Fruit fly (Drosophila melanogaster): ENCODE measurements around the gene Cftr.

Cftr gene

dm6 chr3R:24582669-24582995 lies 38.9 kb upstream of the Cftr start, which contains the start of gene REPTOR (continued):
- TF ChIP-seq Dip3 (GFP tag; optimal IDR thresholded peaks at IDR 0.05) (no peak), stc (GFP tag; IDR thresholded peaks at IDR 0.05) (no peak), ftz-f1 (GFP tag; optimal IDR thresholded peaks at IDR 0.05) (peak; percentile 25), CG1602 (GFP tag; optimal IDR thresholded peaks at IDR 0.05) (no peak), Hmr (GFP tag; optimal IDR thresholded peaks at IDR 0.05) (peak; percentile 68), CG4617 (GFP tag; optimal IDR thresholded peaks at IDR 0.05; ENCODE audit: borderline replicate concordance) (peak; percentile 51), ind (GFP tag; optimal IDR thresholded peaks at IDR 0.05) (peak; percentile 4), h (optimal IDR thresholded peaks at IDR 0.05) (no peak), z (GFP tag; IDR thresholded peaks at IDR 0.05) (no peak), en (GFP tag; optimal IDR thresholded peaks at IDR 0.05) (no peak), Dp (GFP tag; optimal IDR thresholded peaks at IDR 0.05) (peak; percentile 99), CG12155 (GFP tag; optimal IDR thresholded peaks at IDR 0.05) (peak; percentile 50), chif (GFP tag; optimal IDR thresholded peaks at IDR 0.05) (no peak), CG3995 (GFP tag; optimal IDR thresholded peaks at IDR 0.05) (peak; percentile 6), slou (GFP tag; optimal IDR thresholded peaks at IDR 0.05) (no peak), HLH54F (GFP tag; optimal IDR thresholded peaks at IDR 0.05) (no peak), Med (GFP tag) (peak; percentile 92), CG2875 (GFP tag; optimal IDR thresholded peaks at IDR 0.05) (no peak), pnt (GFP tag; optimal IDR thresholded peaks at IDR 0.05) (no peak), sisA (GFP tag; IDR thresholded peaks at IDR 0.05) (no peak), CG13296 (GFP tag; optimal IDR thresholded peaks at IDR 0.05) (peak; percentile 63), bab2 (GFP tag; optimal IDR thresholded peaks at IDR 0.05) (no peak), Mes4 (GFP tag; optimal IDR thresholded peaks at IDR 0.05) (no peak), pfk (GFP tag; optimal IDR thresholded peaks at IDR 0.05) (peak; percentile 38), CG11247 (GFP tag; IDR thresholded peaks at IDR 0.05) (no peak), jigr1 (GFP tag; IDR thresholded peaks at IDR 0.05) (no peak), schlank (tag; optimal IDR thresholded peaks at IDR 0.05) (no peak), gsb (GFP tag; IDR thresholded peaks at IDR 0.05) (no peak), pros (GFP tag; optimal IDR thresholded peaks at IDR 0.05) (no peak), CG10543 (GFP tag; optimal IDR thresholded peaks at IDR 0.05) (peak; percentile 75), CG12744 (GFP tag; optimal IDR thresholded peaks at IDR 0.05) (no peak), Trl (optimal IDR thresholded peaks at IDR 0.05) (no peak), Trl (GFP tag; optimal IDR thresholded peaks at IDR 0.05) (no peak), grau (tag; optimal IDR thresholded peaks at IDR 0.05) (peak; percentile 17), CG17802 (tag; optimal IDR thresholded peaks at IDR 0.05) (no peak), Xbp1 (GFP tag; optimal IDR thresholded peaks at IDR 0.05) (no peak), wor (GFP tag; IDR thresholded peaks at IDR 0.05) (no peak), Rfx (GFP tag; IDR thresholded peaks at IDR 0.05) (no peak), CG6272 (GFP tag; IDR thresholded peaks at IDR 0.05) (no peak), br (optimal IDR thresholded peaks at IDR 0.05) (no peak), dati (GFP tag; IDR thresholded peaks at IDR 0.05) (no peak), CHES-1-like (GFP tag; optimal IDR thresholded peaks at IDR 0.05) (no peak), bbx (GFP tag; IDR thresholded peaks at IDR 0.05; ENCODE audit: partially characterized antibody) (no peak), gt (GFP tag; IDR thresholded peaks at IDR 0.05) (no peak)
